Worm (Caenorhabditis elegans) whole organism, mixed stage, embryonic: Measurements from ENCODE around the gene hmt-1.

ENCODE experiments used
- ces-1 ChIP-seq: fragments of 150-350 bp; optimal IDR thresholded peaks from 2 replicates; lab custom pipeline; 2014; ENCODE audit warnings: missing biosample characterization, missing genetic modification reagents, missing genetic modification characterization
- lsy-2 ChIP-seq: fragments of 150-350 bp; optimal IDR thresholded peaks from 2 replicates; lab custom pipeline; 2014; ENCODE audit warnings: missing biosample characterization, missing genetic modification characterization
- mep-1 ChIP-seq: fragments of 150-350 bp; optimal IDR thresholded peaks from 2 replicates; lab custom pipeline; 2017; ENCODE audit warnings: missing biosample characterization, missing genetic modification reagents, missing genetic modification characterization, inconsistent platforms
- nhr-28 ChIP-seq: fragments of 150-350 bp; optimal IDR thresholded peaks from 2 replicates; lab custom pipeline; 2014; ENCODE audit warnings: missing biosample characterization, missing genetic modification characterization
- snpc-4 ChIP-seq: fragments of 150-350 bp; optimal IDR thresholded peaks from 2 replicates; lab custom pipeline; 2014; ENCODE audit warnings: missing biosample characterization, missing genetic modification characterization
- tbx-8 ChIP-seq: fragments of 200-800 bp; sonication (Bioruptor generic); optimal IDR thresholded peaks from 2 replicates; lab custom pipeline; 2018; ENCODE audit warnings: mild to moderate bottlenecking, missing genetic modification characterization, moderate library complexity, missing compliant biosample characterization
- unc-120 ChIP-seq: sonication (generic microtip); optimal IDR thresholded peaks from 2 replicates; lab custom pipeline; 2017; ENCODE audit warnings: missing genetic modification characterization, missing compliant biosample characterization; ENCODE audit not compliant: poor library complexity, severe bottlenecking
- unc-62 ChIP-seq: fragments of 150-350 bp; optimal IDR thresholded peaks from 2 replicates; lab custom pipeline; 2014; ENCODE audit warnings: missing biosample characterization, missing genetic modification reagents, missing genetic modification characterization
- ztf-11 ChIP-seq: fragments of 150-350 bp; optimal IDR thresholded peaks from 2 replicates; lab custom pipeline; 2014; ENCODE audit warnings: missing biosample characterization, missing genetic modification characterization

DNA sequence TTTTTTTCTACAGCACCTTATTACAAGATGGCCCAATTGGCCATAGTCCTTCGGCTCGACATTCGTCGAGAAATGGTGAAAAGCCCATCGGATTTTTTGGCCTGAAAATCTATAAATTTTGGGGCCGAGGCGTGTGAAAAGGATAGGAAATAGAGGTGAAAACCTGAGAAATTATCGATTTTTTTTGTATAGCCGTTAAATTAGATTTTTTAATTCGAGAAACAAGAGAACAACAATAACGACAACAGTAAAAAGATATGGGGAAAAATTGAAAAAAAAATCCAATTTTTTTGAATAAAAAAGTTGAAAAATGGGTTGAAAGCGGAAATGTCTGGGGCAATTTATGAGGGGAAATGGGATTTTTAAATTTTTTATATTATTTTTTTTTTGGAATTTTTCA is at the start of gene hmt-1:
- TF ChIP-seq tbx-8 (GFP tag; lab: Kevin White, UChicago) (no peak), unc-62 (no peak), ces-1 (GFP tag; lab: Kevin White, UChicago) (no peak), lsy-2 (tag; lab: Kevin White, UChicago) (no peak), snpc-4 (tag; lab: Kevin White, UChicago) (no peak), nhr-28 (tag; lab: Kevin White, UChicago) (no peak), unc-120 (tag; lab: Kevin White, UChicago) (no peak), ztf-11 (no peak), mep-1 (no peak)
